Fruit fly (Drosophila melanogaster) whole organism, embryonic: ENCODE measurements around the gene CG34287.

Experiments
- Antp ChIP-seq: fragments of 200-800 bp; sonication (Bioruptor generic); optimal IDR thresholded peaks from 3 replicates; lab custom pipeline; 2016; ENCODE audit warnings: missing biosample characterization, missing genetic modification characterization
- Awh ChIP-seq: fragments of 200-800 bp; sonication (Bioruptor generic); IDR thresholded peaks from 2 replicates; pipeline ENCODE4, ENCODE4 v1.3.6; 2022; ENCODE audit warnings: missing biosample characterization, missing genetic modification characterization
- B-H1 ChIP-seq: fragments of 200-800 bp; sonication (Bioruptor generic); IDR thresholded peaks from 3 replicates; pipeline ENCODE4 v1.3.6; 2022; ENCODE audit warnings: missing biosample characterization, missing genetic modification characterization
- CG11398 ChIP-seq: fragments of 200-800 bp; sonication (Bioruptor generic); optimal IDR thresholded peaks from 2 replicates; lab custom pipeline; 2016; ENCODE audit warnings: missing biosample characterization, missing genetic modification characterization
- CG14710 ChIP-seq: fragments of 200-800 bp; sonication (Bioruptor generic); optimal IDR thresholded peaks from 3 replicates; lab custom pipeline; 2019; ENCODE audit warnings: missing biosample characterization, mild to moderate bottlenecking, missing genetic modification characterization, moderate library complexity
- CG14860 ChIP-seq: fragments of 200-800 bp; sonication (Bioruptor generic); IDR thresholded peaks from 3 replicates; pipeline ENCODE4 v1.3.6; 2022; ENCODE audit warnings: missing biosample characterization, missing genetic modification characterization; ENCODE audit not compliant: partially characterized antibody
- CG2875 ChIP-seq: fragments of 200-800 bp; sonication (Bioruptor generic); optimal IDR thresholded peaks from 2 replicates; lab custom pipeline; 2017; ENCODE audit warnings: missing biosample characterization, mild to moderate bottlenecking, missing genetic modification characterization, missing genetic modification reagents
- CG3163 ChIP-seq: fragments of 200-800 bp; sonication (Bioruptor generic); optimal IDR thresholded peaks from 3 replicates; lab custom pipeline; 2016; ENCODE audit warnings: missing biosample characterization, missing genetic modification characterization
- CG3281 ChIP-seq: fragments of 200-800 bp; sonication (Bioruptor generic); optimal IDR thresholded peaks from 3 replicates; lab custom pipeline; 2017; ENCODE audit warnings: missing biosample characterization, mild to moderate bottlenecking, missing genetic modification characterization
- CG34422 ChIP-seq: fragments of 200-800 bp; sonication (Bioruptor generic); IDR thresholded peaks from 3 replicates; pipeline ENCODE4 v1.3.6; 2022; ENCODE audit warnings: missing biosample characterization, missing genetic modification characterization
- CG4617 ChIP-seq: fragments of 200-800 bp; sonication (Bioruptor generic); optimal IDR thresholded peaks from 3 replicates; lab custom pipeline; 2016; ENCODE audit warnings: missing biosample characterization, missing genetic modification characterization, borderline replicate concordance
- CG4820 ChIP-seq: fragments of 200-800 bp; sonication (Bioruptor generic); optimal IDR thresholded peaks from 3 replicates; lab custom pipeline; 2016; ENCODE audit warnings: missing biosample characterization, missing genetic modification characterization
- CG8924 ChIP-seq: fragments of 200-800 bp; optimal IDR thresholded peaks from 3 replicates; lab custom pipeline; 2019; ENCODE audit warnings: missing biosample characterization, mild to moderate bottlenecking, missing genetic modification characterization, moderate library complexity
- CG9932 ChIP-seq: fragments of 200-800 bp; sonication (Bioruptor generic); IDR thresholded peaks from 2 replicates; pipeline ENCODE4 v1.3.6; 2022; ENCODE audit warnings: missing biosample characterization, missing genetic modification characterization
- CoRest ChIP-seq: fragments of 200-800 bp; sonication (Bioruptor generic); optimal IDR thresholded peaks from 3 replicates; lab custom pipeline; 2018; ENCODE audit warnings: missing biosample characterization, mild to moderate bottlenecking, missing genetic modification characterization, moderate library complexity
- Dp ChIP-seq: fragments of 200-800 bp; sonication (Bioruptor generic); optimal IDR thresholded peaks from 2 replicates; lab custom pipeline; 2018; ENCODE audit warnings: missing biosample characterization, mild to moderate bottlenecking, missing genetic modification characterization, moderate library complexity
- HmgD ChIP-seq: fragments of 200-800 bp; sonication (Bioruptor generic); optimal IDR thresholded peaks from 3 replicates; lab custom pipeline; 2016; ENCODE audit warnings: missing biosample characterization, missing genetic modification characterization
- Hmx ChIP-seq: fragments of 200-800 bp; sonication (Bioruptor generic); optimal IDR thresholded peaks from 2 replicates; lab custom pipeline; 2016; ENCODE audit warnings: missing biosample characterization, missing genetic modification characterization
- Lpt ChIP-seq: fragments of >200 bp; optimal IDR thresholded peaks from 2 replicates; lab custom pipeline; 2018; ENCODE audit warnings: missing biosample characterization, missing genetic modification characterization
- MESR4 ChIP-seq: fragments of 200-800 bp; sonication (Bioruptor generic); optimal IDR thresholded peaks from 2 replicates; lab custom pipeline; 2018; ENCODE audit warnings: missing biosample characterization, mild to moderate bottlenecking, missing genetic modification characterization, moderate library complexity
- Myb ChIP-seq: fragments of 200-800 bp; sonication (Bioruptor generic); optimal IDR thresholded peaks from 2 replicates; lab custom pipeline; 2016; ENCODE audit warnings: missing biosample characterization, missing genetic modification characterization
- Oli ChIP-seq: fragments of 200-800 bp; sonication (Bioruptor generic); optimal IDR thresholded peaks from 2 replicates; lab custom pipeline; 2018; ENCODE audit warnings: missing biosample characterization, mild to moderate bottlenecking, missing genetic modification characterization, moderate library complexity
- Stat92E ChIP-seq, 3 experiments: fragments of >200 bp in 2 of 3; fragments of 200-800 bp in 1 of 3; sonication (Bioruptor generic) in 1 of 3; optimal IDR thresholded peaks; 2 replicates each; lab custom pipeline; 2017 to 2019; ENCODE audit warnings: missing biosample characterization in 3 of 3, missing genetic modification characterization in 3 of 3, mild to moderate bottlenecking in 1 of 3, moderate library complexity in 1 of 3
- Taf1 ChIP-seq: fragments of 200-800 bp; sonication (Bioruptor generic); IDR thresholded peaks from 2 replicates; pipeline ENCODE4 v1.3.6; 2022; ENCODE audit warnings: missing biosample characterization, missing genetic modification characterization
- Trl ChIP-seq, 3 experiments: fragments of >200 bp in 2 of 3; fragments of 200-800 bp in 1 of 3; sonication (Bioruptor generic) in 1 of 3; optimal IDR thresholded peaks; 2 replicates in 1 of 3; 3 replicates in 2 of 3; lab custom pipeline; 2016 to 2017; ENCODE audit warnings: missing biosample characterization in 1 of 3, missing genetic modification characterization in 1 of 3
- amos ChIP-seq: fragments of 200-800 bp; sonication (Bioruptor generic); IDR thresholded peaks from 2 replicates; pipeline ENCODE4 v1.3.6; 2022; ENCODE audit warnings: missing biosample characterization, missing genetic modification characterization; ENCODE audit not compliant: partially characterized antibody
- ap ChIP-seq: fragments of 200-800 bp; sonication (Bioruptor generic); IDR thresholded peaks from 2 replicates; pipeline ENCODE4 v1.3.6; 2022; ENCODE audit warnings: missing biosample characterization, missing genetic modification characterization
- bbx ChIP-seq: fragments of 200-800 bp; sonication (Bioruptor generic); IDR thresholded peaks from 2 replicates; pipeline ENCODE4 v1.3.6; 2022; ENCODE audit warnings: missing biosample characterization, missing genetic modification characterization; ENCODE audit not compliant: partially characterized antibody
- bcd ChIP-seq: fragments of 200-800 bp; sonication (Bioruptor generic); optimal IDR thresholded peaks from 2 replicates; lab custom pipeline; 2017; ENCODE audit warnings: missing biosample characterization, mild to moderate bottlenecking, missing genetic modification characterization
- btn ChIP-seq: fragments of 200-800 bp; sonication (Bioruptor generic); optimal IDR thresholded peaks from 2 replicates; lab custom pipeline; 2016; ENCODE audit warnings: missing biosample characterization, missing genetic modification characterization
- dmrt99B ChIP-seq: fragments of 200-800 bp; sonication (Bioruptor generic); optimal IDR thresholded peaks from 2 replicates; lab custom pipeline; 2018; ENCODE audit warnings: missing biosample characterization, mild to moderate bottlenecking, missing genetic modification characterization, moderate library complexity
- emc ChIP-seq: fragments of 200-800 bp; sonication (Bioruptor generic); optimal IDR thresholded peaks from 2 replicates; lab custom pipeline; 2016; ENCODE audit warnings: missing biosample characterization, missing genetic modification characterization
- exex ChIP-seq: fragments of 200-800 bp; sonication (Bioruptor generic); optimal IDR thresholded peaks from 4 replicates; lab custom pipeline; 2018; ENCODE audit warnings: missing biosample characterization, mild to moderate bottlenecking, missing genetic modification characterization, moderate library complexity
- kay ChIP-seq: fragments of 200-800 bp; sonication (Bioruptor generic); optimal IDR thresholded peaks from 2 replicates; lab custom pipeline; 2016; ENCODE audit warnings: missing biosample characterization, missing genetic modification characterization
- klu ChIP-seq: fragments of 200-800 bp; sonication (Bioruptor generic); IDR thresholded peaks from 2 replicates; pipeline ENCODE4 v1.3.6; 2022; ENCODE audit warnings: missing biosample characterization, missing genetic modification characterization
- lab ChIP-seq: fragments of 200-800 bp; sonication (Bioruptor generic); optimal IDR thresholded peaks from 3 replicates; lab custom pipeline; 2017; ENCODE audit warnings: missing biosample characterization, missing genetic modification characterization, mild to moderate bottlenecking, moderate library complexity, missing genetic modification reagents
- lov ChIP-seq, 2 experiments: fragments of 200-800 bp in 1 of 2; fragments of >200 bp in 1 of 2; sonication (Bioruptor generic) in 1 of 2; IDR thresholded peaks in 1 of 2; optimal IDR thresholded peaks in 1 of 2; 2 replicates in 1 of 2; 3 replicates in 1 of 2; pipeline versions ENCODE4 v1.3.6 to Lab custom; 2017 to 2022; ENCODE audit warnings: missing biosample characterization in 1 of 2, missing genetic modification characterization in 1 of 2
- otp ChIP-seq: fragments of 200-800 bp; sonication (Bioruptor generic); IDR thresholded peaks from 3 replicates; pipeline ENCODE4, ENCODE4 v1.3.6; 2022; ENCODE audit warnings: missing biosample characterization, missing genetic modification characterization
- pb ChIP-seq: fragments of 200-800 bp; sonication (Bioruptor generic); optimal IDR thresholded peaks from 3 replicates; lab custom pipeline; 2016; ENCODE audit warnings: missing biosample characterization, missing genetic modification characterization
- pfk ChIP-seq: fragments of 200-800 bp; sonication (Bioruptor generic); optimal IDR thresholded peaks from 2 replicates; lab custom pipeline; 2018; ENCODE audit warnings: missing biosample characterization, mild to moderate bottlenecking, missing genetic modification characterization, moderate library complexity
- phol ChIP-seq: fragments of 200-800 bp; sonication (Bioruptor generic); optimal IDR thresholded peaks from 3 replicates; lab custom pipeline; 2018; ENCODE audit warnings: missing biosample characterization, mild to moderate bottlenecking, missing genetic modification characterization, moderate library complexity
- pita ChIP-seq: fragments of 200-800 bp; sonication (Bioruptor generic); optimal IDR thresholded peaks from 2 replicates; lab custom pipeline; 2017; ENCODE audit warnings: missing biosample characterization, mild to moderate bottlenecking, missing genetic modification characterization
- psq ChIP-seq: fragments of 200-800 bp; sonication (Bioruptor generic); optimal IDR thresholded peaks from 2 replicates; lab custom pipeline; 2017; ENCODE audit warnings: missing biosample characterization, missing genetic modification characterization
- sens ChIP-seq: fragments of 200-800 bp; sonication (Bioruptor generic); peaks from one replicate; lab custom pipeline; 2016; ENCODE audit warnings: missing biosample characterization, missing genetic modification characterization
- seq ChIP-seq: fragments of 200-800 bp; sonication (Bioruptor generic); IDR thresholded peaks from 2 replicates; pipeline ENCODE4 v1.3.6; 2022; ENCODE audit warnings: missing biosample characterization, missing genetic modification characterization
- slou ChIP-seq: fragments of 200-800 bp; sonication (Bioruptor generic); optimal IDR thresholded peaks from 3 replicates; lab custom pipeline; 2016; ENCODE audit warnings: missing biosample characterization, missing genetic modification characterization
- ssp ChIP-seq: fragments of 200-800 bp; sonication (Bioruptor generic); IDR thresholded peaks from 2 replicates; pipeline ENCODE4 v1.3.6; 2022; ENCODE audit warnings: missing biosample characterization, missing genetic modification characterization
- tx ChIP-seq: fragments of 200-800 bp; sonication (Bioruptor generic); optimal IDR thresholded peaks from 2 replicates; lab custom pipeline; 2016; ENCODE audit warnings: missing biosample characterization, missing genetic modification characterization
- unpg ChIP-seq: fragments of 200-800 bp; sonication (Bioruptor generic); optimal IDR thresholded peaks from 3 replicates; lab custom pipeline; 2018; ENCODE audit warnings: missing biosample characterization, mild to moderate bottlenecking, missing genetic modification characterization, moderate library complexity
- yki ChIP-seq: fragments of >200 bp; optimal IDR thresholded peaks from 3 replicates; lab custom pipeline; 2018

Gene CG34287

dm6 chr3R:5833948-5834504 lies 19.1 kb upstream of the CG34287 start (continued):
- TF ChIP-seq CoRest (tag; lab: Kevin White, UChicago) (peak; percentile 4), slou (GFP tag; lab: Kevin White, UChicago) (no peak), yki (lab: Kevin White, UChicago) (no peak), CG4617 (GFP tag; lab: Kevin White, UChicago) (no peak), otp (GFP tag; lab: Robert Waterston, UW) (no peak), phol (no peak), exex (no peak), Taf1 (GFP tag; lab: Robert Waterston, UW) (no peak), klu (GFP tag; lab: Robert Waterston, UW) (no peak), CG2875 (no peak), MESR4 (GFP tag; lab: Kevin White, UChicago) (no peak), bcd (GFP tag; lab: Kevin White, UChicago) (peak; percentile 5), Antp (GFP tag; lab: Kevin White, UChicago) (peak; percentile 11), tx (GFP tag; lab: Kevin White, UChicago) (no peak), psq (no peak), pfk (GFP tag; lab: Kevin White, UChicago) (no peak), CG11398 (GFP tag; lab: Kevin White, UChicago) (no peak), emc (GFP tag; lab: Kevin White, UChicago) (no peak), Lpt (GFP tag; lab: Kevin White, UChicago) (no peak), btn (GFP tag; lab: Kevin White, UChicago) (no peak), bbx (GFP tag; lab: Robert Waterston, UW) (no peak), ap (GFP tag; lab: Robert Waterston, UW) (peak; percentile 16; the same call in 1 of the 2 replicates), Oli (no peak), Trl (optimal IDR thresholded peaks at IDR 0.05; lab: Kevin White, UChicago) (no peak), Trl (GFP tag; optimal IDR thresholded peaks at IDR 0.05; lab: Kevin White, UChicago) (no peak), CG3281 (GFP tag; lab: Kevin White, UChicago) (no peak), CG4820 (GFP tag; lab: Kevin White, UChicago) (peak; percentile 9), seq (GFP tag; lab: Robert Waterston, UW) (no peak), sens (GFP tag; lab: Kevin White, UChicago) (peak; percentile 75), CG14710 (no peak), Stat92E (GFP tag; optimal IDR thresholded peaks at IDR 0.05; lab: Kevin White, UChicago) (no peak), unpg (GFP tag; lab: Kevin White, UChicago) (peak; percentile 24), CG9932 (GFP tag; lab: Robert Waterston, UW) (0 out of 2 replicates have a peak, but pooled peaks have one; percentile 27), CG3163 (no peak), CG34422 (GFP tag; lab: Robert Waterston, UW) (0 out of 3 replicates have a peak, but pooled peaks have one; percentile 18), Awh (GFP tag; lab: Robert Waterston, UW) (no peak), ssp (GFP tag; lab: Robert Waterston, UW) (no peak), Hmx (GFP tag; lab: Kevin White, UChicago) (no peak), B-H1 (GFP tag; lab: Robert Waterston, UW) (no peak), pb (GFP tag; lab: Kevin White, UChicago) (no peak), pita (GFP tag; lab: Kevin White, UChicago) (no peak), lov (optimal IDR thresholded peaks at IDR 0.05; lab: Kevin White, UChicago) (no peak), lov (GFP tag; IDR thresholded peaks at IDR 0.05; lab: Robert Waterston, UW) (no peak), kay (GFP tag; lab: Kevin White, UChicago) (no peak), Myb (no peak), lab (GFP tag; lab: Kevin White, UChicago) (peak; percentile 32), amos (GFP tag; lab: Robert Waterston, UW) (no peak), dmrt99B (tag; lab: Kevin White, UChicago) (peak; percentile 44), CG14860 (GFP tag; lab: Robert Waterston, UW) (no peak), CG8924 (no peak), HmgD (GFP tag; lab: Kevin White, UChicago) (no peak), Dp (GFP tag; lab: Kevin White, UChicago) (no peak)
